Worm (Caenorhabditis elegans) whole organism, mixed stage, embryonic: ENCODE results near the gene rsd-3.

Experiments
- M03D4.4 ChIP-seq: sonication (generic microtip); optimal IDR thresholded peaks from 2 replicates; lab custom pipeline; 2017; ENCODE audit warnings: mild to moderate bottlenecking, missing genetic modification characterization, missing compliant biosample characterization
- blmp-1 ChIP-seq: fragments of 150-350 bp; optimal IDR thresholded peaks from 2 replicates; lab custom pipeline; 2014; ENCODE audit warnings: missing biosample characterization, missing genetic modification characterization
- ceh-39 ChIP-seq: fragments of 150-350 bp; optimal IDR thresholded peaks from 2 replicates; lab custom pipeline; 2014; ENCODE audit warnings: missing biosample characterization, missing genetic modification characterization
- ceh-43 ChIP-seq: fragments of 200-800 bp; sonication (Bioruptor generic); optimal IDR thresholded peaks from 2 replicates; lab custom pipeline; 2018; ENCODE audit warnings: mild to moderate bottlenecking, missing genetic modification characterization, moderate library complexity, missing compliant biosample characterization
- ces-1 ChIP-seq: fragments of 150-350 bp; optimal IDR thresholded peaks from 2 replicates; lab custom pipeline; 2014; ENCODE audit warnings: missing biosample characterization, missing genetic modification reagents, missing genetic modification characterization
- drap-1 ChIP-seq: fragments of 200-800 bp; sonication (Bioruptor generic); optimal IDR thresholded peaks from 3 replicates; lab custom pipeline; 2018; ENCODE audit warnings: mild to moderate bottlenecking, missing genetic modification characterization, missing compliant biosample characterization
- elt-1 ChIP-seq: sonication (generic microtip); optimal IDR thresholded peaks from 2 replicates; lab custom pipeline; 2017; ENCODE audit warnings: missing genetic modification characterization, mild to moderate bottlenecking, missing compliant biosample characterization, antibody characterized with exemption, moderate library complexity, borderline replicate concordance; ENCODE audit not compliant: insufficient read depth
- elt-3 ChIP-seq: fragments of 150-350 bp; optimal IDR thresholded peaks from 2 replicates; lab custom pipeline; 2014; ENCODE audit warnings: missing biosample characterization, missing genetic modification characterization
- flh-1 ChIP-seq: fragments of 200-800 bp; sonication (Bioruptor generic); optimal IDR thresholded peaks from 2 replicates; lab custom pipeline; 2018; ENCODE audit warnings: mild to moderate bottlenecking, missing genetic modification characterization, moderate library complexity, missing compliant biosample characterization
- ham-2 ChIP-seq: fragments of 200-800 bp; sonication (Bioruptor generic); optimal IDR thresholded peaks from 2 replicates; lab custom pipeline; 2018; ENCODE audit warnings: mild to moderate bottlenecking, missing genetic modification characterization, missing compliant biosample characterization
- lin-13 ChIP-seq: fragments of 150-350 bp; optimal IDR thresholded peaks from 2 replicates; lab custom pipeline; 2014; ENCODE audit warnings: missing biosample characterization, missing genetic modification characterization
- lin-32 ChIP-seq: fragments of 200-800 bp; sonication (Bioruptor generic); optimal IDR thresholded peaks from 2 replicates; lab custom pipeline; 2018; ENCODE audit warnings: mild to moderate bottlenecking, missing genetic modification characterization, missing compliant biosample characterization
- lsy-2 ChIP-seq: fragments of 150-350 bp; optimal IDR thresholded peaks from 2 replicates; lab custom pipeline; 2014; ENCODE audit warnings: missing biosample characterization, missing genetic modification characterization
- mab-5 ChIP-seq: fragments of 150-350 bp; optimal IDR thresholded peaks from 2 replicates; lab custom pipeline; 2014; ENCODE audit warnings: missing biosample characterization, missing genetic modification characterization
- mls-2 ChIP-seq: sonication (generic microtip); optimal IDR thresholded peaks from 2 replicates; lab custom pipeline; 2016; ENCODE audit warnings: mild to moderate bottlenecking, missing genetic modification characterization, moderate library complexity, missing compliant biosample characterization
- nhr-12 ChIP-seq: fragments of 150-350 bp; optimal IDR thresholded peaks from 2 replicates; lab custom pipeline; 2014; ENCODE audit warnings: missing biosample characterization, missing genetic modification characterization
- nhr-2 ChIP-seq: fragments of 150-350 bp; optimal IDR thresholded peaks from 2 replicates; lab custom pipeline; 2014; ENCODE audit warnings: missing biosample characterization, missing genetic modification characterization
- nhr-237 ChIP-seq: fragments of 150-350 bp; optimal IDR thresholded peaks from 2 replicates; lab custom pipeline; 2014; ENCODE audit warnings: missing biosample characterization, missing genetic modification characterization
- nhr-28 ChIP-seq: fragments of 150-350 bp; optimal IDR thresholded peaks from 2 replicates; lab custom pipeline; 2014; ENCODE audit warnings: missing biosample characterization, missing genetic modification characterization
- sem-2 ChIP-seq: fragments of 200-800 bp; sonication (Bioruptor generic); optimal IDR thresholded peaks from 2 replicates; lab custom pipeline; 2018; ENCODE audit warnings: mild to moderate bottlenecking, missing genetic modification characterization, missing compliant biosample characterization
- sptf-1 ChIP-seq: sonication (generic microtip); optimal IDR thresholded peaks from 2 replicates; lab custom pipeline; 2017; ENCODE audit warnings: mild to moderate bottlenecking, missing genetic modification characterization, moderate library complexity, missing compliant biosample characterization
- tbx-8 ChIP-seq: fragments of 200-800 bp; sonication (Bioruptor generic); optimal IDR thresholded peaks from 2 replicates; lab custom pipeline; 2018; ENCODE audit warnings: mild to moderate bottlenecking, missing genetic modification characterization, moderate library complexity, missing compliant biosample characterization
- unc-120 ChIP-seq: sonication (generic microtip); optimal IDR thresholded peaks from 2 replicates; lab custom pipeline; 2017; ENCODE audit warnings: missing genetic modification characterization, missing compliant biosample characterization; ENCODE audit not compliant: poor library complexity, severe bottlenecking
- unc-39 ChIP-seq: fragments of 150-350 bp; optimal IDR thresholded peaks from 2 replicates; lab custom pipeline; 2014; ENCODE audit warnings: missing biosample characterization, missing genetic modification characterization
- zip-8 ChIP-seq: fragments of 150-350 bp; optimal IDR thresholded peaks from 2 replicates; lab custom pipeline; 2014; ENCODE audit warnings: missing biosample characterization, missing genetic modification characterization
- ztf-11 ChIP-seq: fragments of 150-350 bp; optimal IDR thresholded peaks from 2 replicates; lab custom pipeline; 2014; ENCODE audit warnings: missing biosample characterization, missing genetic modification characterization

Gene rsd-3

ce11 chrX:11850082-11850481 is 51.8 kb downstream of the rsd-3 start, which contains the start of gene F54F7.3:
Gene F54F7.3 (minus strand): TSS chrX:11850182.
- TF ChIP-seq nhr-28 (no peak), mab-5 (tag; lab: Kevin White, UChicago) (no peak), ceh-39 (tag; lab: Kevin White, UChicago) (no peak), lin-13 (tag; lab: Kevin White, UChicago) (no peak), lin-32 (GFP tag; lab: Kevin White, UChicago) (no peak), unc-39 (tag; lab: Kevin White, UChicago) (no peak), tbx-8 (GFP tag; lab: Kevin White, UChicago) (no peak), zip-8 (tag; lab: Kevin White, UChicago) (no peak), M03D4.4 (tag; lab: Kevin White, UChicago) (no peak), nhr-237 (tag; lab: Kevin White, UChicago) (no peak)

ce11 chrX:11850572-11850971 is 52.3 kb downstream of the rsd-3 start, which contains the start of gene F54F7.14:
Gene F54F7.14 (plus strand): TSS chrX:11850872.
- TF ChIP-seq nhr-2 (no peak), mls-2 (tag; lab: Kevin White, UChicago) (no peak), M03D4.4 (tag; lab: Kevin White, UChicago) (no peak), ceh-43 (GFP tag; lab: Kevin White, UChicago) (no peak), ztf-11 (tag; lab: Kevin White, UChicago) (no peak), tbx-8 (GFP tag; lab: Kevin White, UChicago) (no peak), sem-2 (no peak), ham-2 (GFP tag; lab: Kevin White, UChicago) (no peak), nhr-237 (tag; lab: Kevin White, UChicago) (no peak), sptf-1 (tag; lab: Kevin White, UChicago) (no peak), elt-3 (tag; lab: Kevin White, UChicago) (no peak), lsy-2 (no peak), unc-120 (tag; lab: Kevin White, UChicago) (no peak), flh-1 (GFP tag; lab: Kevin White, UChicago) (no peak), blmp-1 (tag; lab: Kevin White, UChicago) (no peak), elt-1 (no peak), lin-32 (GFP tag; lab: Kevin White, UChicago) (no peak), zip-8 (tag; lab: Kevin White, UChicago) (no peak), ces-1 (GFP tag; lab: Kevin White, UChicago) (no peak), nhr-12 (tag; lab: Kevin White, UChicago) (no peak)

- TF ChIP-seq drap-1 (GFP tag; lab: Kevin White, UChicago): no peak
Observed at ce11 chrX:11852494-11852893, 54.2 kb downstream of the rsd-3 start, which contains the start of gene xtr-1. Gene xtr-1 (plus strand): TSS chrX:11852794.
